Fruit fly (Drosophila melanogaster) whole organism, prepupa: Measurements from ENCODE around the gene CG18764.

Experiments used
- CG10631 ChIP-seq: fragments of 200-800 bp; sonication (Bioruptor generic); optimal IDR thresholded peaks from 2 replicates; lab custom pipeline; 2016; ENCODE audit warnings: missing biosample characterization, missing genetic modification characterization
- CG10669 ChIP-seq: fragments of 200-800 bp; sonication (Bioruptor generic); optimal IDR thresholded peaks from 3 replicates; lab custom pipeline; 2018; ENCODE audit warnings: missing biosample characterization, mild to moderate bottlenecking, missing genetic modification characterization, moderate library complexity
- CG11762 ChIP-seq: fragments of 200-800 bp; sonication (Bioruptor generic); optimal IDR thresholded peaks from 3 replicates; lab custom pipeline; 2016; ENCODE audit warnings: missing biosample characterization, missing genetic modification characterization; ENCODE audit not compliant: insufficient read depth
- CG11902 ChIP-seq: fragments of 200-800 bp; sonication (Bioruptor generic); optimal IDR thresholded peaks from 3 replicates; lab custom pipeline; 2016; ENCODE audit warnings: missing biosample characterization, missing genetic modification characterization
- CG15336 ChIP-seq: fragments of 200-800 bp; sonication (Bioruptor generic); IDR thresholded peaks from 2 replicates; pipeline ENCODE4 v1.3.6; 2022; ENCODE audit warnings: missing biosample characterization, missing genetic modification characterization
- CG1621 ChIP-seq: fragments of 200-800 bp; sonication (Bioruptor generic); optimal IDR thresholded peaks from 3 replicates; lab custom pipeline; 2018; ENCODE audit warnings: missing biosample characterization, mild to moderate bottlenecking, missing genetic modification characterization
- CG16779 ChIP-seq: fragments of 200-800 bp; sonication (Bioruptor generic); optimal IDR thresholded peaks from 3 replicates; lab custom pipeline; 2017; ENCODE audit warnings: missing biosample characterization, mild to moderate bottlenecking, missing genetic modification characterization
- CG3032 ChIP-seq: fragments of 200-800 bp; optimal IDR thresholded peaks from 2 replicates; lab custom pipeline; 2019; ENCODE audit warnings: missing biosample characterization, mild to moderate bottlenecking, missing genetic modification characterization, moderate library complexity
- CG31627 ChIP-seq: fragments of 200-800 bp; sonication (Bioruptor generic); optimal IDR thresholded peaks from 3 replicates; lab custom pipeline; 2016; ENCODE audit warnings: missing biosample characterization, missing genetic modification characterization
- CG34406 ChIP-seq: fragments of 200-800 bp; sonication (Bioruptor generic); optimal IDR thresholded peaks from 3 replicates; lab custom pipeline; 2016; ENCODE audit warnings: missing biosample characterization, missing genetic modification characterization
- CG3919 ChIP-seq: fragments of 200-800 bp; sonication (Bioruptor generic); optimal IDR thresholded peaks from 3 replicates; lab custom pipeline; 2016; ENCODE audit warnings: missing biosample characterization, missing genetic modification characterization
- CG4318 ChIP-seq: fragments of 200-800 bp; sonication (Bioruptor generic); optimal IDR thresholded peaks from 3 replicates; lab custom pipeline; 2017; ENCODE audit warnings: missing biosample characterization, mild to moderate bottlenecking, missing genetic modification characterization
- CG6163 ChIP-seq: fragments of 200-800 bp; sonication (Bioruptor generic); IDR thresholded peaks from 3 replicates; pipeline ENCODE4 v1.3.6; 2022; ENCODE audit warnings: missing biosample characterization, missing genetic modification characterization
- CG6276 ChIP-seq: fragments of 200-800 bp; sonication (Bioruptor generic); optimal IDR thresholded peaks from 2 replicates; lab custom pipeline; 2017; ENCODE audit warnings: missing biosample characterization, mild to moderate bottlenecking, missing genetic modification characterization
- CG6808 ChIP-seq: fragments of 200-800 bp; sonication (Bioruptor generic); optimal IDR thresholded peaks from 3 replicates; lab custom pipeline; 2017; ENCODE audit warnings: missing biosample characterization, missing genetic modification characterization, mild to moderate bottlenecking, moderate library complexity, missing genetic modification reagents
- CG6854 ChIP-seq: fragments of 200-800 bp; sonication (Bioruptor generic); optimal IDR thresholded peaks from 2 replicates; lab custom pipeline; 2017; ENCODE audit warnings: missing biosample characterization, mild to moderate bottlenecking, missing genetic modification characterization
- CG7368 ChIP-seq: fragments of 200-800 bp; sonication (Bioruptor generic); optimal IDR thresholded peaks from 3 replicates; lab custom pipeline; 2016; ENCODE audit warnings: missing biosample characterization, missing genetic modification characterization
- CG8319 ChIP-seq: fragments of 200-800 bp; sonication (Bioruptor generic); optimal IDR thresholded peaks from 3 replicates; lab custom pipeline; 2016; ENCODE audit warnings: missing biosample characterization, missing genetic modification characterization
- CG8632 ChIP-seq: fragments of 200-800 bp; sonication (Bioruptor generic); optimal IDR thresholded peaks from 3 replicates; lab custom pipeline; 2016; ENCODE audit warnings: missing biosample characterization, missing genetic modification characterization
- CG9139 ChIP-seq: fragments of 200-800 bp; sonication (Bioruptor generic); optimal IDR thresholded peaks from 3 replicates; lab custom pipeline; 2017; ENCODE audit warnings: missing biosample characterization, mild to moderate bottlenecking, missing genetic modification characterization
- Eip75B ChIP-seq: fragments of 200-800 bp; sonication (Bioruptor generic); optimal IDR thresholded peaks from 3 replicates; lab custom pipeline; 2016; ENCODE audit warnings: missing biosample characterization, missing genetic modification characterization
- Eip78C ChIP-seq: fragments of 200-800 bp; sonication (Bioruptor generic); peaks from one replicate; lab custom pipeline; 2016; ENCODE audit warnings: missing biosample characterization, missing genetic modification characterization
- Eip93F ChIP-seq: fragments of 200-800 bp; sonication (Bioruptor generic); optimal IDR thresholded peaks from 2 replicates; lab custom pipeline; 2016; ENCODE audit warnings: missing biosample characterization, mild to moderate bottlenecking, missing genetic modification characterization
- Ets21C ChIP-seq: fragments of 200-800 bp; sonication (Bioruptor generic); optimal IDR thresholded peaks from 3 replicates; lab custom pipeline; 2016; ENCODE audit warnings: missing biosample characterization, missing genetic modification characterization
- Ets96B ChIP-seq: fragments of 200-800 bp; optimal IDR thresholded peaks from 2 replicates; lab custom pipeline; 2019; ENCODE audit warnings: missing biosample characterization, mild to moderate bottlenecking, missing genetic modification characterization, moderate library complexity
- Hr38 ChIP-seq: sonication (Bioruptor generic); optimal IDR thresholded peaks from 2 replicates; lab custom pipeline; 2016; ENCODE audit warnings: missing biosample characterization, missing genetic modification characterization
- Lpt ChIP-seq: fragments of 200-800 bp; sonication (Bioruptor generic); optimal IDR thresholded peaks from 3 replicates; lab custom pipeline; 2016; ENCODE audit warnings: missing biosample characterization, missing genetic modification characterization
- Met ChIP-seq: fragments of 200-800 bp; sonication (Bioruptor generic); optimal IDR thresholded peaks from 3 replicates; lab custom pipeline; 2016; ENCODE audit warnings: missing biosample characterization, missing genetic modification characterization
- OdsH ChIP-seq: fragments of 200-800 bp; sonication (Bioruptor generic); optimal IDR thresholded peaks from 3 replicates; lab custom pipeline; 2016; ENCODE audit warnings: missing biosample characterization, missing genetic modification characterization
- Smox ChIP-seq: fragments of 200-800 bp; sonication (Bioruptor generic); optimal IDR thresholded peaks from 3 replicates; lab custom pipeline; 2016; ENCODE audit warnings: missing biosample characterization, missing genetic modification characterization
- Sox14 ChIP-seq: fragments of 200-800 bp; sonication (Bioruptor generic); optimal IDR thresholded peaks from 3 replicates; lab custom pipeline; 2016; ENCODE audit warnings: missing biosample characterization, missing genetic modification characterization
- Sox15 ChIP-seq: fragments of 200-800 bp; sonication (Bioruptor generic); optimal IDR thresholded peaks from 3 replicates; lab custom pipeline; 2016; ENCODE audit warnings: missing biosample characterization, missing genetic modification characterization
- achi ChIP-seq: fragments of 200-800 bp; sonication (Bioruptor generic); optimal IDR thresholded peaks from 3 replicates; lab custom pipeline; 2016; ENCODE audit warnings: missing biosample characterization, missing genetic modification characterization
- acj6 ChIP-seq: fragments of 200-800 bp; sonication (Bioruptor generic); optimal IDR thresholded peaks from 3 replicates; lab custom pipeline; 2016; ENCODE audit warnings: missing biosample characterization, missing genetic modification characterization
- dac ChIP-seq: fragments of 200-800 bp; sonication (Bioruptor generic); optimal IDR thresholded peaks from 2 replicates; lab custom pipeline; 2017; ENCODE audit warnings: missing biosample characterization, mild to moderate bottlenecking, missing genetic modification characterization
- dsx ChIP-seq: fragments of 200-800 bp; optimal IDR thresholded peaks from 3 replicates; lab custom pipeline; 2019; ENCODE audit warnings: missing biosample characterization, mild to moderate bottlenecking, missing genetic modification characterization, moderate library complexity; ENCODE audit not compliant: poor library complexity, severe bottlenecking
- eg ChIP-seq: fragments of 200-800 bp; sonication (Bioruptor generic); IDR thresholded peaks from 3 replicates; pipeline ENCODE4 v1.3.6; 2022; ENCODE audit warnings: missing biosample characterization, missing genetic modification characterization
- fd59A ChIP-seq: fragments of 200-800 bp; sonication (Bioruptor generic); optimal IDR thresholded peaks from 2 replicates; lab custom pipeline; 2017; ENCODE audit warnings: missing biosample characterization, mild to moderate bottlenecking, missing genetic modification characterization, missing genetic modification reagents
- fd85E ChIP-seq: fragments of 200-800 bp; sonication (Bioruptor generic); optimal IDR thresholded peaks from 3 replicates; lab custom pipeline; 2016; ENCODE audit warnings: missing biosample characterization, missing genetic modification characterization
- net ChIP-seq: fragments of 200-800 bp; sonication (Bioruptor generic); optimal IDR thresholded peaks from 3 replicates; lab custom pipeline; 2016; ENCODE audit warnings: missing biosample characterization, missing genetic modification characterization
- pdm3 ChIP-seq: fragments of 200-800 bp; sonication (Bioruptor generic); optimal IDR thresholded peaks from 3 replicates; lab custom pipeline; 2016; ENCODE audit warnings: missing biosample characterization, missing genetic modification characterization
- salr ChIP-seq, 2 experiments: fragments of 200-800 bp; sonication (Bioruptor generic); optimal IDR thresholded peaks; 3 replicates each; lab custom pipeline; 2016 to 2018; ENCODE audit warnings: missing biosample characterization in 2 of 2, missing genetic modification characterization in 2 of 2, mild to moderate bottlenecking in 1 of 2
- spab ChIP-seq: fragments of 200-800 bp; sonication (Bioruptor generic); optimal IDR thresholded peaks from 2 replicates; lab custom pipeline; 2017; ENCODE audit warnings: missing biosample characterization, mild to moderate bottlenecking, missing genetic modification characterization, missing genetic modification reagents
- ss ChIP-seq, 2 experiments: fragments of 200-800 bp; sonication (Bioruptor generic); optimal IDR thresholded peaks; 2 replicates in 1 of 2; 3 replicates in 1 of 2; lab custom pipeline; 2017 to 2018; ENCODE audit warnings: mild to moderate bottlenecking in 2 of 2, missing biosample characterization in 2 of 2, missing genetic modification characterization in 2 of 2, moderate library complexity in 1 of 2
- topi ChIP-seq: fragments of 200-800 bp; sonication (Bioruptor generic); optimal IDR thresholded peaks from 3 replicates; lab custom pipeline; 2016; ENCODE audit warnings: missing biosample characterization, missing genetic modification characterization

CG18764 gene

DNA sequence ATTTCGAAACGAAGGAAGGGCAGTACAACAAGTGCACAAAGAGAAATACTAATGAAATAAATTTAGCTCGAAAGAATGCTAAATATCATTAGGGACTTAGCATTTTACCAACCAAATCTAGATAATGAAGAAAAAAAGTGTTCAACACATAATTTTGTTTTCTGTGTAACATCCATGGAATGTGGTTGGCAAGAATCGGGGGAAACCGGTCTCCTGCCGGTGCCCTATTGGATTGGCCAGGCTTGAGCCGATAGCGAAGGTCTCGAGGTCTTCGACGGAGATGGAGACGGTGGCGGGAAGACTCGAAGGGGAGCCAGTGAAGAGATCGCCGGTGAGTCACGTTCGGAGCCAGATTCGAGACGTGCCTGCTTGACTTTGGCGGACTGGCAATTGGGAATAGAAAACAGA lies 31.1 kb downstream of the CG18764 start (continued):
- peak; percentile 77 for TF ChIP-seq Lpt
- TF ChIP-seq OdsH (GFP tag; lab: Kevin White, UChicago), result peak; percentile 87
- peak; percentile 98 for TF ChIP-seq Eip78C
- TF ChIP-seq Eip75B, result peak; percentile 91
- peak; percentile 86 for TF ChIP-seq Smox (GFP tag; lab: Kevin White, UChicago)
- TF ChIP-seq salr (GFP tag; optimal IDR thresholded peaks at IDR 0.05; lab: Kevin White, UChicago), result peak; percentile 47 to 70
- TF ChIP-seq net (GFP tag; lab: Kevin White, UChicago), result peak; percentile 86
- TF ChIP-seq eg, result peak; percentile 75
- TF ChIP-seq Met (GFP tag; lab: Kevin White, UChicago), result peak; percentile 91
- peak; percentile 53 for TF ChIP-seq CG16779
- peak; percentile 69 for TF ChIP-seq CG6854 (GFP tag; lab: Kevin White, UChicago)
- peak; percentile 76 for TF ChIP-seq CG8632 (GFP tag; lab: Kevin White, UChicago)
- TF ChIP-seq Ets21C (GFP tag; lab: Kevin White, UChicago), result peak; percentile 77
- TF ChIP-seq CG10669 (GFP tag; lab: Kevin White, UChicago), result peak; percentile 88
- peak; percentile 88 for TF ChIP-seq acj6
- peak; percentile 76 for TF ChIP-seq CG9139 (GFP tag; lab: Kevin White, UChicago)
- TF ChIP-seq CG6163 (GFP tag; lab: Robert Waterston, UW), result peak; percentile 89
- peak; percentile 47 for TF ChIP-seq CG6276 (GFP tag; lab: Kevin White, UChicago)
- peak; percentile 25 for TF ChIP-seq CG4318 (GFP tag; lab: Kevin White, UChicago)
- TF ChIP-seq CG1621 (tag; lab: Kevin White, UChicago), result peak; percentile 73
- peak; percentile 90 for TF ChIP-seq dsx
- peak; percentile 77 for TF ChIP-seq CG11762
- TF ChIP-seq Hr38 (GFP tag; lab: Kevin White, UChicago), result no peak
- TF ChIP-seq fd85E, result no peak
- TF ChIP-seq Sox15 (GFP tag; lab: Kevin White, UChicago), result peak; percentile 62
- TF ChIP-seq CG3919 (GFP tag; lab: Kevin White, UChicago), result peak; percentile 91
- peak; percentile 83 for TF ChIP-seq CG8319 (GFP tag; lab: Kevin White, UChicago)
- TF ChIP-seq CG3032 (tag; lab: Kevin White, UChicago), result peak; percentile 84

DNA sequence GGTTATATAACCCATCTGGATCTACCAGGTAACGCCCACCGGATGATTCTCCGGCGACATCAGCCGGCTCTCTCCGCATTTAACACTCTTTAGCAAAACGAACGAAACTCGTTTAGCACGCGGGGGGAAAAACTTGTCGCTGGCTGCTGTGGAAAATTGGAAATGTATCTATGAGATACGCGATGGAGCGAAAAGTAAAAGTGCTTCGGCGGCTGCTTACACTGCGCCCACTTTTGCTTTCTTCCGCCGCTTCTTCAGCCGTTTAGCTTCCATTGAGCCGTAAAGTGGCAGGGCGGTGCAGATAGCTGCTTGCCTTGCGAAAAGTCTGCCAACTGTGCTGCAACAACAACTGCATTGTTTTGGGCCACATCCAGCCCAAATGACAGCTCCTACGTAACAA lies 34.5 kb downstream of the CG18764 start:
- peak; percentile 30; the same call in 1 of the 2 replicates for TF ChIP-seq CG15336 (GFP tag; lab: Robert Waterston, UW)
- TF ChIP-seq CG6276 (GFP tag; lab: Kevin White, UChicago), result peak; percentile 14
- no peak for TF ChIP-seq CG1621 (tag; lab: Kevin White, UChicago)
- no peak for TF ChIP-seq OdsH (GFP tag; lab: Kevin White, UChicago)
- no peak for TF ChIP-seq CG6854 (GFP tag; lab: Kevin White, UChicago)
- TF ChIP-seq fd59A (GFP tag; lab: Kevin White, UChicago), result no peak
- TF ChIP-seq salr (GFP tag; optimal IDR thresholded peaks at IDR 0.05; lab: Kevin White, UChicago), result no peak
- TF ChIP-seq Eip75B, result no peak
- TF ChIP-seq eg, result peak; percentile 8; the same call in 1 of the 3 replicates

DNA sequence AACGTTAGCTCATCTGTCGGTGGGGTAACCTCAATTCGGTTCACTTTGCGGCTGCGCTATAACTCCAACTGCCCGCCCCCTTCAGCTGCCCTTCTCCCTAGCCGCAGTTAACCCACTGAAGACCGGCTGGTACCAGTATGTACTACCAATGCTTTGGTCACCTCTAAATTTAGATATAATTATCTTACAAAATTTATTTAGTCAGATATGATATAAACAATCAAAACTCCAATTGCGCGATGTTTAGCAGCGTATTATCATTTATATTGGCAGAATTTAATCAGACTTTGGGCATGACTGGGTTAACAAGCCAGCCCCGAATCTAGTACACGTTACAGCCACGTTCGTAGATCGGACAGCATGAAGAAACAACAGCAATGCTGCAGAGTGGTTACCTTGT lies 35.0 kb downstream of the CG18764 start:
- TF ChIP-seq pdm3 (GFP tag; lab: Kevin White, UChicago), result peak; percentile 59
- TF ChIP-seq CG7368 (GFP tag; lab: Kevin White, UChicago), result no peak
- peak; percentile 55 for TF ChIP-seq CG6808 (GFP tag; lab: Kevin White, UChicago)
- peak; percentile 37 for TF ChIP-seq Sox14 (GFP tag; lab: Kevin White, UChicago)
- TF ChIP-seq topi, result peak; percentile 6
- TF ChIP-seq fd85E, result no peak
- TF ChIP-seq spab, result peak; percentile 41
- peak; percentile 34 for TF ChIP-seq CG4318 (GFP tag; lab: Kevin White, UChicago)
- TF ChIP-seq CG1621 (tag; lab: Kevin White, UChicago), result peak; percentile 21
- TF ChIP-seq CG31627 (GFP tag; lab: Kevin White, UChicago), result peak; percentile 11
- TF ChIP-seq CG6276 (GFP tag; lab: Kevin White, UChicago), result peak; percentile 53
- peak; percentile 52 for TF ChIP-seq achi (GFP tag; lab: Kevin White, UChicago)
- TF ChIP-seq Eip93F (GFP tag; lab: Kevin White, UChicago), result no peak
- no peak for TF ChIP-seq CG11762
- TF ChIP-seq CG6854 (GFP tag; lab: Kevin White, UChicago), result no peak
- TF ChIP-seq OdsH (GFP tag; lab: Kevin White, UChicago), result peak; percentile 43
- peak; percentile 39 for TF ChIP-seq acj6
- peak; percentile 43 for TF ChIP-seq CG10631
- TF ChIP-seq CG8632 (GFP tag; lab: Kevin White, UChicago), result peak; percentile 10
- TF ChIP-seq ss (GFP tag; optimal IDR thresholded peaks at IDR 0.05; lab: Kevin White, UChicago), result peak; percentile 30 to 51
- TF ChIP-seq Ets96B (tag; lab: Kevin White, UChicago), result peak; percentile 43
- peak; percentile 32 for TF ChIP-seq Met (GFP tag; lab: Kevin White, UChicago)
- no peak for TF ChIP-seq Smox (GFP tag; lab: Kevin White, UChicago)
- TF ChIP-seq Ets21C (GFP tag; lab: Kevin White, UChicago), result no peak
- peak; percentile 0 for TF ChIP-seq CG11902 (GFP tag; lab: Kevin White, UChicago)
- TF ChIP-seq dac, result peak; percentile 9
- peak; percentile 38 for TF ChIP-seq fd59A (GFP tag; lab: Kevin White, UChicago)
- peak; percentile 24 for TF ChIP-seq CG34406 (GFP tag; lab: Kevin White, UChicago)
- TF ChIP-seq CG3919 (GFP tag; lab: Kevin White, UChicago), result peak; percentile 51
